Worm (Caenorhabditis elegans) whole organism, mixed stage, embryonic: ENCODE results near the gene vps-33.1.
A peak's percentile ranks its signal among the peaks of the same experiment; 100 is the strongest.

Experiments
- ces-1 ChIP-seq: fragments of 150-350 bp; optimal IDR thresholded peaks from 2 replicates; lab custom pipeline; 2014; ENCODE audit warnings: missing biosample characterization, missing genetic modification reagents, missing genetic modification characterization
- elt-3 ChIP-seq: fragments of 150-350 bp; optimal IDR thresholded peaks from 2 replicates; lab custom pipeline; 2014; ENCODE audit warnings: missing biosample characterization, missing genetic modification characterization
- flh-1 ChIP-seq: fragments of 200-800 bp; sonication (Bioruptor generic); optimal IDR thresholded peaks from 2 replicates; lab custom pipeline; 2018; ENCODE audit warnings: mild to moderate bottlenecking, missing genetic modification characterization, moderate library complexity, missing compliant biosample characterization
- lin-13 ChIP-seq: fragments of 150-350 bp; optimal IDR thresholded peaks from 2 replicates; lab custom pipeline; 2014; ENCODE audit warnings: missing biosample characterization, missing genetic modification characterization
- mls-2 ChIP-seq: sonication (generic microtip); optimal IDR thresholded peaks from 2 replicates; lab custom pipeline; 2016; ENCODE audit warnings: mild to moderate bottlenecking, missing genetic modification characterization, moderate library complexity, missing compliant biosample characterization
- nhr-12 ChIP-seq: fragments of 150-350 bp; optimal IDR thresholded peaks from 2 replicates; lab custom pipeline; 2014; ENCODE audit warnings: missing biosample characterization, missing genetic modification characterization
- pha-4 ChIP-seq: fragments of 150-350 bp; optimal IDR thresholded peaks from 2 replicates; lab custom pipeline; 2018; ENCODE audit warnings: missing biosample characterization, missing genetic modification reagents, missing genetic modification characterization

- TF ChIP-seq pha-4 (tag; lab: Kevin White, UChicago) = peak; percentile 87
- no peak for TF ChIP-seq elt-3 (tag; lab: Kevin White, UChicago)
- TF ChIP-seq lin-13 (tag; lab: Kevin White, UChicago) = no peak
- TF ChIP-seq nhr-12 (tag; lab: Kevin White, UChicago) = no peak
- TF ChIP-seq mls-2 (tag; lab: Kevin White, UChicago) = no peak
- TF ChIP-seq ces-1 (GFP tag; lab: Kevin White, UChicago) = no peak
- no peak for TF ChIP-seq flh-1 (GFP tag; lab: Kevin White, UChicago)
Measured at ce11 chrIII:8733237-8733636, 32.5 kb downstream of the vps-33.1 start.
